Worm (Caenorhabditis elegans): ENCODE measurements around the gene mig-22.

Gene mig-22

DNA sequence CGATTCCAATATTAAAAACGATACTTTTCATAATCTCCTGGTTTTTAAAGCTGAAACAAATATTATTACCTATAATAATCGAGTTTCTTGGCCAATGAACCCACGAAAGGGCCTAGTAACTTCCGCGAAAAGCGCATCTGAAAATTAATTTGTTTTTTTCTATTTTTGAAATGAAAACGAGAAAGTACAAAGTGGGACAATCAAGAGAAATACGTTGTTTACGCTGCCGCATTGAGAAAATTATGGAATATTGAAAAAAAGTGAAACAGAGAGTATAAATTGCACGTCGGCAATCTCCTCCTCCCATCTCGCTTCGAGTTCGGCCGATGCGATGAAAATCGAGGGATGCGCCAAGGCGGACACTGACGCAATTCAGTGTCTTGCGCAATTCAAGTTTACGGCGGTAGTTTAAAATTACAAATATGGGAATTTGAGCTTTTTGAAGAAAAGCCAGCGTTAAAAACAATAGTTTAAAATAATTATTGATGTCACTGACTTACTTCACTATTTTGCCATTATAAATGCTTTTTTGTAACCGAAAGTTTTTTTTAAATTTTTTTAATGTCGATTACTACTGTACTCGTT, 25.8 kb downstream of the mig-22 start, which contains the start of gene pdhk-2 (continued):
- TF ChIP-seq ama-1 (optimal IDR thresholded peaks at IDR 0.05) (no peak), zip-5 (tag; optimal IDR thresholded peaks at IDR 0.05) (no peak), pha-2 (tag; optimal IDR thresholded peaks at IDR 0.05) (peak; percentile 64), syd-9 (tag; optimal IDR thresholded peaks at IDR 0.05) (peak; percentile 5), odd-2 (tag; optimal IDR thresholded peaks at IDR 0.05) (no peak), dve-1 (tag; optimal IDR thresholded peaks at IDR 0.05) (peak; percentile 81), ceh-9 (tag; optimal IDR thresholded peaks at IDR 0.05) (no peak), sdc-2 (tag; optimal IDR thresholded peaks at IDR 0.05) (peak; percentile 45), pros-1 (tag; optimal IDR thresholded peaks at IDR 0.05) (no peak), ceh-22 (tag; optimal IDR thresholded peaks at IDR 0.05) (no peak), ceh-19 (GFP tag; optimal IDR thresholded peaks at IDR 0.05) (peak; percentile 70), tbx-7 (tag; optimal IDR thresholded peaks at IDR 0.05) (peak; percentile 24), npax-4 (tag; optimal IDR thresholded peaks at IDR 0.05) (no peak), ceh-45 (GFP tag; IDR thresholded peaks at IDR 0.05) (0 out of 2 replicates have a peak, but pooled peaks have one; percentile 53), gmeb-2 (tag; optimal IDR thresholded peaks at IDR 0.05) (peak; percentile 63), hlh-15 (tag; optimal IDR thresholded peaks at IDR 0.05) (peak; percentile 43), pat-9 (tag; optimal IDR thresholded peaks at IDR 0.05) (peak; percentile 38), tbx-2 (tag; optimal IDR thresholded peaks at IDR 0.05) (peak; percentile 83), hlh-8 (tag; optimal IDR thresholded peaks at IDR 0.05) (peak; percentile 38), unc-3 (GFP tag; conservative IDR thresholded peaks at IDR 0.05) (peak; percentile 45; the same call in 1 of the 2 replicates), unc-3 (tag; optimal IDR thresholded peaks at IDR 0.05) (peak; percentile 40), unc-86 (tag; optimal IDR thresholded peaks at IDR 0.05) (peak; percentile 64), ceh-2 (tag; optimal IDR thresholded peaks at IDR 0.05) (peak; percentile 58), F13H6.1 (tag; optimal IDR thresholded peaks at IDR 0.05) (peak; percentile 73), ets-4 (tag; optimal IDR thresholded peaks at IDR 0.05) (peak; percentile 64), lim-6 (tag; optimal IDR thresholded peaks at IDR 0.05) (no peak), pax-1 (tag; optimal IDR thresholded peaks at IDR 0.05) (no peak), C08G9.2 (tag; optimal IDR thresholded peaks at IDR 0.05) (peak; percentile 45), nhr-11 (tag; optimal IDR thresholded peaks at IDR 0.05) (no peak), dmd-4 (tag; optimal IDR thresholded peaks at IDR 0.05; ENCODE audit: borderline replicate concordance) (peak; percentile 24), ceh-48 (tag; optimal IDR thresholded peaks at IDR 0.05) (peak; percentile 55)

DNA sequence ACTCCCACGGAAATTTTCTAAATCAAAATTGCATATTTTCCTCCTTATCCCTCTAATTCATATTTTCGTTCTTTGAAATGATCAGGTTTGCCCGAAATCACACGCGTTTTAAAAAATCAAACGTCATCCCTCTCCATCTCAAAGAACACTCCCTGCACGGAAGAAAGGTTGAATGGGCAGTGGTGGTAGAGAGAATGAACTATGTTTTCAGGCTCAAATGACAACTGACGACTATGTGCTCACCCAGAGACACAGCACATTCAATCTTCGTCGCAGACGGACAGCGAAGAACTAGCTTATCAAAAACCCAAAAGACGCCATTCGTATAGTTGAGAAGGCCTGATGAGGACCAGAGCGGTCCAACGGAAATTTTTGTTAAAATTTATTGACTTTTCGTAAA, 27.4 kb downstream of the mig-22 start:
- TF ChIP-seq ceh-30 (tag; optimal IDR thresholded peaks at IDR 0.05) = no peak
- TF ChIP-seq tbx-7 (tag; optimal IDR thresholded peaks at IDR 0.05) = no peak
- no peak for TF ChIP-seq ceh-22 (tag; optimal IDR thresholded peaks at IDR 0.05)
- TF ChIP-seq ztf-16 (tag; optimal IDR thresholded peaks at IDR 0.05) = no peak
- no peak for TF ChIP-seq ceh-9 (tag; optimal IDR thresholded peaks at IDR 0.05)
- TF ChIP-seq unc-55 (GFP tag; optimal IDR thresholded peaks at IDR 0.05) = no peak
- no peak for TF ChIP-seq pha-2 (tag; optimal IDR thresholded peaks at IDR 0.05)

DNA sequence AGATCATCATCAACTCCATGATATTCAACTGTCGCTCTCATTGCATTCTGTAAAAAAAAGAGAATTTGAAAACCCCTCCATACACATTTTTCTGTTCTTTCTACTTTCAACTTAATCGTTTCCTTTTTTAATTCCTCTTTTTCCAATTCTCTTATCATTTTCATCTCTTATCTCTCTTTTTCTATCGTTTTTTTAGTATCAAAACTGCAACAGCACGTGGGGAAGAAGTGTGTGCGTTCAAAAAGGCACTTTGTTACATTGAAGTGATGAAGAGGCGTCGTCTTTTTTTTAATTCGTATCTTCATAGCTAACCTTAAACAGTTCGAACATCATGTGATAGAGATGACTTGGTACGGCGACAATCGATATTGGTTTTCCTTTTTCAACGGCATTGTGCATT, 28.0 kb downstream of the mig-22 start:
- TF ChIP-seq pqm-1 (tag; optimal IDR thresholded peaks at IDR 0.05) (no peak), elt-2 (tag; optimal IDR thresholded peaks at IDR 0.05) (peak; percentile 17), ceh-22 (tag; optimal IDR thresholded peaks at IDR 0.05) (no peak)

DNA sequence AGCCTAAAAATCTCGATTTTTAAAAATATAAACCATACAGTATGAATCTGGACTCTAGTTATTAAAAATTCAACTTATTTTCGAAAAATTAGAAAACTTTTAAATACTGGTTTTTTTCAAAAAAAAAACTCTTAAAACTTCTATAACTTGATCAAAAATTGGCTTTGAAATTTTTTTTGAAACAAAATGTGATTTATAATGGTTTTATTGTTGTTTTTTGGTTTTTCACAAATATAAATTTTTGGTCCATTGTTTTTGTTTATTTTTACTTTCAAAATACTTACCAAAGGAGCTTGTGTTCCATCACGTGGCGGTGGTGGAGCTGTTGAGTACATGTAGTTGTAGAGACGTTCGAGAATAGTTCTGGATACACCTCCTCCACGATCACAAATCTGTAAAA, 28.9 kb downstream of the mig-22 start:
- TF ChIP-seq elt-4 (tag; optimal IDR thresholded peaks at IDR 0.05) = no peak
- no peak for TF ChIP-seq fkh-6 (tag; optimal IDR thresholded peaks at IDR 0.05)
- no peak for TF ChIP-seq hlh-6 (tag; optimal IDR thresholded peaks at IDR 0.05)
- no peak for TF ChIP-seq ceh-18 (tag; optimal IDR thresholded peaks at IDR 0.05)
- no peak for TF ChIP-seq sox-4 (tag; optimal IDR thresholded peaks at IDR 0.05)
- no peak for TF ChIP-seq T23F11.4 (GFP tag; optimal IDR thresholded peaks at IDR 0.05)
- TF ChIP-seq hlh-15 (tag; optimal IDR thresholded peaks at IDR 0.05) = no peak
- TF ChIP-seq fax-1 (tag; optimal IDR thresholded peaks at IDR 0.05) = no peak
- TF ChIP-seq nfya-1 (tag; optimal IDR thresholded peaks at IDR 0.05) = no peak
- no peak for TF ChIP-seq F13H6.1 (tag; optimal IDR thresholded peaks at IDR 0.05)
- TF ChIP-seq sox-2 (GFP tag; IDR thresholded peaks at IDR 0.05) = no peak
- TF ChIP-seq ceh-2 (tag; optimal IDR thresholded peaks at IDR 0.05) = no peak
- TF ChIP-seq Y22D7AL.16 (tag; optimal IDR thresholded peaks at IDR 0.05) = no peak
